Worm (Caenorhabditis elegans): ENCODE data around the gene F54D1.6.
"Not testable (repeated sequence)": the region's sequence is repeated elsewhere in the genome, so short reads cannot be mapped to it uniquely, and the experiment has no call there.

The F54D1.6 gene

DNA sequence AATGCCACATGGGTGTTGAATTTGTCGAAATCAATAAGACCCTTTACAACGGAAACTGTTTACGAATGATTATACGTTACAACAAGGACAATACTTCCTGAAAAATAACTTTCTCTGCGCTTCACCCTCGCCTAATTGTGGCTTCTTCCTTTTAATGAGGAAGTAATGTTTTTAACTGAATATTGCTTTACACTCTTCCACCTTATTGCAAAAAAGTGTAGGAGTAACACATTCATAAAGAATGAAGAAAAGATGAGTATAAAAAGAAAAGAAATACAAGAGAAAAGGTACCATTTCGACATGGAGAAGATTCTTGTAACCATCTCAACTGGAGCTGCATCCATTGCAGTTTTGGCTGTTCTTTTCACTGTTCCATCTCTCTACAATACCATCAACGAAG is 24.5 kb upstream of the F54D1.6 start, which contains the start of gene col-126:
Gene col-126, plus strand, starts transcription at position 301 of the 400 bp plus-strand sequence.
- TF ChIP-seq T22C8.4 (GFP tag; IDR thresholded peaks at IDR 0.05); ztf-29 (GFP tag; IDR thresholded peaks at IDR 0.05); med-1 (GFP tag; optimal IDR thresholded peaks at IDR 0.05; ENCODE audit: insufficient read depth): not testable (repeated sequence)

DNA sequence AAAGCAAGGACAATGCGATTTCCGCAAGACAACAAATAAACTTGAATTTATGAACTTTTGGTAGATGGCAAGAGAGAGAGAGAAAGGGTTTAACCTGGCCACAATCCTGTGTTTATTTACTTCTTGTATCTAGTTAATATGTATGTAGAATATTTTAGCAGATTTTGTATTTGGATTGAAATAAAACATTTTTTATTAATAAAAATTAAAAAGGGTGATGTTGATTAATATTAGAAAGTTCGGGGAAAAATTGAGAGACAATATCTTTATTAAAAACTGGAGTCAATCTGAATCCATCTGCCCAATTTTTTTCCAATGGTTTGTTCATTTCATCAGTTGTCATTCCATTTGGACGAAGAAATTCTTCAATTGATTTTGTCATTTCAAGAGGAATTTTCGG is 21.5 kb upstream of the F54D1.6 start, which contains the start of gene col-127:
Gene col-127, minus strand, starts transcription at position 101 of the 400 bp plus-strand sequence.
- TF ChIP-seq T22C8.4 (GFP tag; IDR thresholded peaks at IDR 0.05) (no peak), ztf-29 (GFP tag; IDR thresholded peaks at IDR 0.05) (no peak), klf-2 (GFP tag; conservative IDR thresholded peaks at IDR 0.05) (no peak), med-1 (GFP tag; optimal IDR thresholded peaks at IDR 0.05; ENCODE audit: insufficient read depth) (no peak), flt-1 (GFP tag; IDR thresholded peaks at IDR 0.05) (no peak), cog-1 (tag; optimal IDR thresholded peaks at IDR 0.05) (no peak), ref-1 (GFP tag; conservative IDR thresholded peaks at IDR 0.05) (no peak)

DNA sequence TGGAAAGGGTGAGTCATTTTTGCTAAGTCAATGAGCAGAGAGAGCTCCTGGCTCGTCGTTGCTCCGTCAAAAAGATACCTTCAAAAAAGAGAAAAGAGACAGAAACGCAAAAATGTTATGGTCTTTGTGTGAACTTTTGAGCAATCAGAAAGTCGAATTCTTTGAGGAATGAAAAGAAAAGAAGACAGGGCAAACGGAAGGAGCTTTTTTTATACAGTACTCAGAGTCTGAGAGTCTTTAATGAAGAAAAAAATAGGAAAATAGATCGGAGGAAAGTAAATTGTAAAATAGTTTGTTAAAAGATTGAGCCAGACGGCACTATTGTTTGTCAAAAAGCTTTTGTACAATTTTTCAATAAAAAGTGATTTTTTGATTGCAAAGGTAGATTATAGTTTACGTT is 18.1 kb upstream of the F54D1.6 start:
- TF ChIP-seq T22C8.4 (GFP tag; IDR thresholded peaks at IDR 0.05) (no peak), med-1 (GFP tag; optimal IDR thresholded peaks at IDR 0.05; ENCODE audit: insufficient read depth) (no peak), klf-2 (GFP tag; conservative IDR thresholded peaks at IDR 0.05) (no peak), cog-1 (tag; optimal IDR thresholded peaks at IDR 0.05) (no peak), flt-1 (GFP tag; IDR thresholded peaks at IDR 0.05) (no peak), tab-1 (GFP tag; IDR thresholded peaks at IDR 0.05) (no peak), ztf-29 (GFP tag; IDR thresholded peaks at IDR 0.05) (no peak), ref-1 (GFP tag; conservative IDR thresholded peaks at IDR 0.05) (no peak), ztf-23 (GFP tag; IDR thresholded peaks at IDR 0.05) (no peak)

DNA sequence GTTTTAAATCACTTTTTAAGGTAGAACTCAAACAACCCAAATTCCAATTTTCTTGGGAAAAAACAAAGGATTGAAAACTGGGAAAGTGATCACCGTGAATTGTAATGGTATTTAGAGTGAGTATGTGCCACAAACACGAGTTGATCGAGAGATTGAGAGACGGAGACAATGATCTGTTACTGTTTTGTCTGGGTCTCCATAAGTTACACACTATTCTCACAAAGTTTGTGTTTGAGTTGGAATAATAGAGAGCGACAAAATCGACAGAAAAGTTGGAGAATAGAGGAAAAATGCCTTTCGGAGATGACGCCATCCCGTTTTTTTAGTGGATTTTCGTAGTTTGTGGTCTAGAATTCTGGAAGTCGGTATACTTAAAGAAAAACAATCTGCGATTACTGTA is 16.3 kb upstream of the F54D1.6 start, which contains the start of gene nhr-7:
Gene nhr-7, minus strand, starts transcription at position 101 of the 400 bp plus-strand sequence.
- TF ChIP-seq cog-1 (tag; optimal IDR thresholded peaks at IDR 0.05) (no peak), ztf-23 (GFP tag; IDR thresholded peaks at IDR 0.05) (no peak), T22C8.4 (GFP tag; IDR thresholded peaks at IDR 0.05) (no peak), ztf-29 (GFP tag; IDR thresholded peaks at IDR 0.05) (no peak), tab-1 (GFP tag; IDR thresholded peaks at IDR 0.05) (no peak), klf-2 (GFP tag; conservative IDR thresholded peaks at IDR 0.05) (no peak), flt-1 (GFP tag; IDR thresholded peaks at IDR 0.05) (no peak)

DNA sequence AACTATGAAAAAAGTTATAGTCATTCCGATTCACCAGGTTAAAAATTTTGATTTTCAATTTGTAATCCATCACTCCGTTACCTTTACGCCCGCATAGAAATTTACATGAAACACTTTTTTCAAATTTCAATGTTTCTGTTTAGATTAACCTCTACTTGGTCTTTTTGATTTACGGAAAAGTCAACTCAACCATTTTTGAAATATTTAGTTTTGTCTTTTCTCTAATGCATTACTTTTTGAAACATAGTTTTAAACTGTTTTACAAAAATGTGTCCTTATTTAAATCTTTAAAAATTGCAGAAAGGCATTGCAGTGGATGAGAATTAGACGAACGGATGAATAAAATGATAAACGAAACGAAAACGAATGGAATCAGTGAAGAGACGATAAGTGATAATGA is 14.5 kb upstream of the F54D1.6 start, which contains the start of gene gtl-2:
Gene gtl-2, plus strand, starts transcription at position 301 of the 400 bp plus-strand sequence.
- no peak for TF ChIP-seq ztf-29 (GFP tag; IDR thresholded peaks at IDR 0.05)
- TF ChIP-seq cog-1 (tag; optimal IDR thresholded peaks at IDR 0.05) = no peak
- no peak for TF ChIP-seq T22C8.4 (GFP tag; IDR thresholded peaks at IDR 0.05)
- no peak for TF ChIP-seq ztf-23 (GFP tag; IDR thresholded peaks at IDR 0.05)
- no peak for TF ChIP-seq tab-1 (GFP tag; IDR thresholded peaks at IDR 0.05)
- no peak for TF ChIP-seq med-1 (GFP tag; optimal IDR thresholded peaks at IDR 0.05; ENCODE audit: insufficient read depth)
- TF ChIP-seq flt-1 (GFP tag; IDR thresholded peaks at IDR 0.05) = no peak
- no peak for TF ChIP-seq klf-2 (GFP tag; conservative IDR thresholded peaks at IDR 0.05)

DNA sequence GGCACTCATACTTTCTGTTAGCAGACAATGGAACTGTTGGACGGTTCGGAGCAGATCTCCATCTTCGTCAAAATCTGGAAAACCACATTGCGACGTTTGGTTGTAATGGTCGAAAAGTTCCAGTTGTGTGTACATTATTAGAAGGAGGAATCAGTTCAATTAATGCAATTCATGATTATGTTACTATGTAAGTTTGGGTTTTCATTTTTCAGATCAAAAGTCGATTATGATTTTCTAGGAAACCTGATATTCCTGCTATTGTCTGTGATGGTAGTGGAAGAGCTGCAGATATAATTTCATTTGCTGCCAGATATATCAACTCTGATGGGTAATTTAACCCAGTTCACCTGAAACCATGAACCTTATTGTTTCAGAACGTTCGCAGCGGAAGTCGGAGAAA is 11.6 kb upstream of the F54D1.6 start:
- no peak for TF ChIP-seq T22C8.4 (GFP tag; IDR thresholded peaks at IDR 0.05)
- TF ChIP-seq klf-2 (GFP tag; conservative IDR thresholded peaks at IDR 0.05) = no peak
- TF ChIP-seq flt-1 (GFP tag; IDR thresholded peaks at IDR 0.05) = no peak
- TF ChIP-seq tab-1 (GFP tag; IDR thresholded peaks at IDR 0.05) = no peak
- no peak for TF ChIP-seq ztf-29 (GFP tag; IDR thresholded peaks at IDR 0.05)
- no peak for TF ChIP-seq med-1 (GFP tag; optimal IDR thresholded peaks at IDR 0.05; ENCODE audit: insufficient read depth)
- TF ChIP-seq cog-1 (tag; optimal IDR thresholded peaks at IDR 0.05) = no peak
- TF ChIP-seq ztf-23 (GFP tag; IDR thresholded peaks at IDR 0.05) = no peak
- TF ChIP-seq ref-1 (GFP tag; conservative IDR thresholded peaks at IDR 0.05) = no peak

DNA sequence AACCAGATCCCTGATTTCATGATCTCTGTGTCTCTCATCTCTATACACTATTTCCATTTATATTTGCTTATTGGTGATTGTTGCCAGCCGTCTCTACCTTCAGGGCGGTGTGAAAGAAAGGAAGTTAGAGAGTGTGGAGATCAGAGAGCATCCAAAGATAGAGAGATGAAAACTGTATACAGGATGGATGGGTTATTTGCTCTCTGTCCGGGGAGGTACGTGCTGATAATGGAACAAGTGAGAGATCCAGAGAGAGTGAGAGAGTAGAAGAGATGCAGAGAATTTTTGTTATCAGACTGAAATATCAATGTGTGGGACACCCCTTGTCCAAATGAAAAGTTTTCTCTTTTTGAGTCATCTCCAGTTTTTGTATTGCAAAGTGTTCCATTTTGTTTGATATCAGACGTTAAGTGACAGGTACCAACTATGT is 3.5 kb upstream of the F54D1.6 start:
- TF ChIP-seq med-1 (GFP tag; optimal IDR thresholded peaks at IDR 0.05; ENCODE audit: insufficient read depth) = no peak

DNA sequence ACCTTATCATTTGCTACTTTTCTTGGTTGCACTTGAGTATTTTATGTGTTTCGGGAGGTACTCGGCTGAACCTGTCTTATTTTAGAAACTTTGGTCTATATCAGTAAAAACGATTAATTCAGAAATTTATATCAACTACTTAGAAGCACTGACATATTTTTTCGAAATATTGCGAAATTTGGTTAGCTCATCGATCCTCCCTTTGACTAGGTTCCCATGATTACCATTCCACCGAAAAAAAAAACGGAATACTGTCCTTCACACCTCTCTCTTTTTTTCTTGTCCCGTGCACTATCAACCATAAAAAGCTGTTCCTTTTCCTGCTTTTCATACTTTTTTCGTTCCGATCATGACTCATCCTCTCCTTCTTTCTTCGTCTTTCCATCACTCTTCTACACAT is 2.4 kb upstream of the F54D1.6 start:
- TF ChIP-seq med-1 (GFP tag; optimal IDR thresholded peaks at IDR 0.05; ENCODE audit: insufficient read depth) (no peak), T22C8.4 (GFP tag; IDR thresholded peaks at IDR 0.05) (no peak), cog-1 (tag; optimal IDR thresholded peaks at IDR 0.05) (no peak), klf-2 (GFP tag; conservative IDR thresholded peaks at IDR 0.05) (no peak)

DNA sequence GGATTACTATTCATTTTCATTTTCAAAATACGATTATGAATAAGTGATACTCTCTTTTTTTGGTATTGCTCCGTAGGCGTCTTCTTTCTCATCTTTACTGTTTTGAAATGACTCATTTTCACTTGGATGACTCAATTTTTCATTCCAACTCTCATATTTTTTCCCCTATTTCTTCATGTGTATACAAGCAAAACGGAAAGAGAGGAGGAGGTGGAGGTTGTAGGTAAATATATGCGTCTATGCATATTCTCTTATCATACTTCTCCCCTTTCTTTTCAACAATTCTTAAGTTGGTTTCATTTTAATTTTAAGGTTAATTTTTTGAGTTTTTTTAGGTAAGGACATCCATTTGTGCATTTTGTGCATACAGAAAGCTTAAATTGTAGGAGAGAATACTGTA is 1.5 kb upstream of the F54D1.6 start:
- TF ChIP-seq klf-2 (GFP tag; conservative IDR thresholded peaks at IDR 0.05) (no peak), cog-1 (tag; optimal IDR thresholded peaks at IDR 0.05) (no peak), ztf-29 (GFP tag; IDR thresholded peaks at IDR 0.05) (no peak), flt-1 (GFP tag; IDR thresholded peaks at IDR 0.05) (no peak)

DNA sequence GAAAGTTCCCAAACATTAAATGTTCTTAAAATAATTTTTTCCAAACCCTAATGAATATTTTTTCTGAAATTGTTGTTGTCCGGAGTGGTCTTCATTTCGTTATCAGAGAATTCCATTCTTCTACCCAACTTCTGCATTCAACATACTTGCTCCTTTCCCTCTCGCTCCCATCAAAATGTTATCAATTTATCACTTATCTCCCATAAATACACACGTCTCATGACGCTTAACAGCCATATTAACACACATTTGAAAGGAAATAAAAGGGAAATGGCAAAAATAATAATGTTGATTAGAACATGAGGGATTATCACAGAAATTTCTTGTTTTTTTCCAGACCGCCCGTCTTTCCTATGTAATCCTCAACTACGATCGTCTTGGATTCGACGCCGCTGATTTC is 1.4 kb downstream of the F54D1.6 start:
- no peak for TF ChIP-seq klf-2 (GFP tag; conservative IDR thresholded peaks at IDR 0.05)
- no peak for TF ChIP-seq flt-1 (GFP tag; IDR thresholded peaks at IDR 0.05)
- TF ChIP-seq T22C8.4 (GFP tag; IDR thresholded peaks at IDR 0.05) = no peak
- no peak for TF ChIP-seq cog-1 (tag; optimal IDR thresholded peaks at IDR 0.05)
- TF ChIP-seq ztf-23 (GFP tag; IDR thresholded peaks at IDR 0.05) = no peak
- no peak for TF ChIP-seq ztf-29 (GFP tag; IDR thresholded peaks at IDR 0.05)
- no peak for TF ChIP-seq ref-1 (GFP tag; conservative IDR thresholded peaks at IDR 0.05)
- TF ChIP-seq med-1 (GFP tag; optimal IDR thresholded peaks at IDR 0.05; ENCODE audit: insufficient read depth) = no peak
- no peak for TF ChIP-seq tab-1 (GFP tag; IDR thresholded peaks at IDR 0.05)

DNA sequence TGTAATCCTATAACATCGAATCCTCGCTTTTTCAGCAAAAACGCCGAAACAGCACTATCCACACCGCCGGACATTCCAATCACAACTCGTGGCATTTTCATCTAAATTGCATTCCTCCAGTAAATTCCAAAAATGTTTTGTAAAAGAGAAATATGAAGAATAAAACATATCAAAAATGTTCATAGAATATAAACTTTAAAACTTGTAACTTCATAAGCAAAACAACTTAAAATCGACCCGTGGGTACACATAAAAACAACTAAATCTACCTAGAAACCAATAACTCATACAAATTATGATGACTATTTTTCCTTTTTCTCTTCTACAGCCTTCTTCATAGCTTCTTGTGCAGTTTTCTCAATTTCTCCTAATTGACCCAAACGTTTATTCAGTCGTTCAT is 9.2 kb downstream of the F54D1.6 start, which contains the start of gene mttu-1:
Gene mttu-1, minus strand, starts transcription at position 101 of the 400 bp plus-strand sequence.
- TF ChIP-seq ztf-23 (GFP tag; IDR thresholded peaks at IDR 0.05) (no peak), cog-1 (tag; optimal IDR thresholded peaks at IDR 0.05) (no peak), tab-1 (GFP tag; IDR thresholded peaks at IDR 0.05) (no peak)

All from whole organism, midembryonic.